Worm (Caenorhabditis elegans) whole organism, young adult: Measurements from ENCODE around the gene Y54G2A.36.

Experiments
- B0336.3 ChIP-seq: fragments of 200-800 bp; sonication (Bioruptor generic); IDR thresholded peaks from 2 replicates; pipeline ENCODE4 v1.3.6; 2022; ENCODE audit warnings: missing genetic modification characterization, missing compliant biosample characterization
- D2030.7 ChIP-seq: fragments of 200-800 bp; sonication (Bioruptor generic); IDR thresholded peaks from 2 replicates; pipeline ENCODE4 v1.3.6; 2022; ENCODE audit warnings: missing genetic modification reagents, missing genetic modification characterization, missing compliant biosample characterization
- F22D6.2 ChIP-seq: sonication (generic microtip); optimal IDR thresholded peaks from 2 replicates; lab custom pipeline; 2016; ENCODE audit warnings: mild to moderate bottlenecking, missing genetic modification characterization, missing compliant biosample characterization
- F23B12.7 ChIP-seq: sonication (generic microtip); optimal IDR thresholded peaks from 2 replicates; lab custom pipeline; 2017; ENCODE audit warnings: missing genetic modification characterization, mild to moderate bottlenecking, missing compliant biosample characterization, antibody characterized with exemption, moderate library complexity; ENCODE audit not compliant: insufficient read depth
- F33H1.4 ChIP-seq: fragments of 200-800 bp; sonication (Bioruptor generic); IDR thresholded peaks from 2 replicates; pipeline ENCODE4 v1.3.6; 2022; ENCODE audit warnings: missing genetic modification reagents, missing genetic modification characterization, missing compliant biosample characterization
- F39B2.1 ChIP-seq: fragments of 200-800 bp; sonication (Bioruptor generic); IDR thresholded peaks from 2 replicates; pipeline ENCODE4 v1.3.6; 2022; ENCODE audit warnings: missing genetic modification reagents, missing genetic modification characterization, missing compliant biosample characterization
- F49E8.2 ChIP-seq: sonication (generic microtip); optimal IDR thresholded peaks from 3 replicates; lab custom pipeline; 2017; ENCODE audit warnings: missing genetic modification characterization, mild to moderate bottlenecking, missing compliant biosample characterization, antibody characterized with exemption, moderate library complexity; ENCODE audit not compliant: insufficient read depth
- F55B11.4 ChIP-seq: sonication (generic microtip); optimal IDR thresholded peaks from 2 replicates; lab custom pipeline; 2016; ENCODE audit warnings: missing compliant biosample characterization, missing genetic modification characterization, borderline replicate concordance; ENCODE audit not compliant: insufficient read depth
- F57C9.4 ChIP-seq: sonication (generic microtip); optimal IDR thresholded peaks from 2 replicates; lab custom pipeline; 2017; ENCODE audit warnings: mild to moderate bottlenecking, missing genetic modification characterization, missing compliant biosample characterization
- T26A5.8 ChIP-seq: sonication (generic microtip); optimal IDR thresholded peaks from 2 replicates; lab custom pipeline; 2016; ENCODE audit warnings: missing genetic modification characterization, missing compliant biosample characterization
- Y53G8AR.9 ChIP-seq: fragments of 200-800 bp; sonication (Bioruptor generic); conservative IDR thresholded peaks from 2 replicates; pipeline ENCODE4 v1.3.6; 2022; ENCODE audit warnings: missing genetic modification reagents, missing genetic modification characterization, missing compliant biosample characterization
- ZK185.1 ChIP-seq: sonication (generic microtip); optimal IDR thresholded peaks from 2 replicates; lab custom pipeline; 2016; ENCODE audit warnings: mild to moderate bottlenecking, missing genetic modification characterization, missing compliant biosample characterization; ENCODE audit not compliant: poor library complexity, severe bottlenecking
- akir-1 ChIP-seq: fragments of 200-800 bp; sonication (Bioruptor generic); optimal IDR thresholded peaks from 2 replicates; lab custom pipeline; 2018; ENCODE audit warnings: mild to moderate bottlenecking, missing genetic modification characterization, moderate library complexity, missing compliant biosample characterization
- ama-1 ChIP-seq, 3 experiments: fragments of 150-350 bp in 1 of 3; sonication (generic microtip) in 2 of 3; optimal IDR thresholded peaks; 2 replicates each; lab custom pipeline; 2014 to 2018; ENCODE audit warnings: missing biosample characterization in 2 of 3, missing genetic modification characterization in 2 of 3, missing genetic modification reagents in 2 of 3
- atf-7 ChIP-seq: sonication (generic microtip); optimal IDR thresholded peaks from 2 replicates; lab custom pipeline; 2017; ENCODE audit warnings: mild to moderate bottlenecking, missing genetic modification characterization, missing compliant biosample characterization
- athp-1 ChIP-seq: sonication (generic microtip); optimal IDR thresholded peaks from 2 replicates; lab custom pipeline; 2017; ENCODE audit warnings: mild to moderate bottlenecking, missing genetic modification characterization, missing compliant biosample characterization
- attf-3 ChIP-seq: fragments of 200-800 bp; sonication (Bioruptor generic); conservative IDR thresholded peaks from 2 replicates; pipeline ENCODE4 v1.3.6; 2022; ENCODE audit warnings: missing genetic modification reagents, missing genetic modification characterization, missing compliant biosample characterization
- attf-5 ChIP-seq: fragments of 200-800 bp; sonication (Bioruptor generic); optimal IDR thresholded peaks from 2 replicates; lab custom pipeline; 2018; ENCODE audit warnings: mild to moderate bottlenecking, missing genetic modification characterization, missing compliant biosample characterization
- bed-1 ChIP-seq: fragments of 200-800 bp; sonication (Bioruptor generic); IDR thresholded peaks from 2 replicates; pipeline ENCODE4 v1.3.6; 2022; ENCODE audit warnings: missing genetic modification reagents, missing genetic modification characterization, missing compliant biosample characterization
- cebp-1 ChIP-seq, 2 experiments: fragments of 200-800 bp in 1 of 2; sonication (Bioruptor generic) in 1 of 2; sonication (generic microtip) in 1 of 2; IDR thresholded peaks in 1 of 2; optimal IDR thresholded peaks in 1 of 2; 2 replicates each; pipeline versions ENCODE4 v1.3.6 to Lab custom; 2017 to 2022; ENCODE audit warnings: missing compliant biosample characterization in 2 of 2, missing genetic modification characterization in 2 of 2, mild to moderate bottlenecking in 1 of 2, missing genetic modification reagents in 1 of 2, moderate library complexity in 1 of 2
- cebp-2 ChIP-seq: fragments of 200-800 bp; sonication (Bioruptor generic); IDR thresholded peaks from 2 replicates; pipeline ENCODE4 v1.3.6; 2022; ENCODE audit warnings: missing genetic modification characterization, missing compliant biosample characterization
- ceh-79 ChIP-seq: sonication (generic microtip); optimal IDR thresholded peaks from 2 replicates; lab custom pipeline; 2017; ENCODE audit warnings: mild to moderate bottlenecking, missing genetic modification characterization, missing compliant biosample characterization
- dox-1 ChIP-seq: fragments of 200-800 bp; sonication (Bioruptor generic); IDR thresholded peaks from 2 replicates; pipeline ENCODE4 v1.3.6; 2022; ENCODE audit warnings: missing genetic modification reagents, missing genetic modification characterization, missing compliant biosample characterization
- egrh-3 ChIP-seq: fragments of 200-800 bp; sonication (Bioruptor generic); IDR thresholded peaks from 2 replicates; pipeline ENCODE4 v1.3.6; 2022; ENCODE audit warnings: missing genetic modification reagents, missing genetic modification characterization, missing compliant biosample characterization
- ets-4 ChIP-seq: fragments of 200-800 bp; sonication (Bioruptor generic); optimal IDR thresholded peaks from 2 replicates; lab custom pipeline; 2018; ENCODE audit warnings: mild to moderate bottlenecking, missing genetic modification characterization, missing compliant biosample characterization
- fkh-3 ChIP-seq: sonication (generic microtip); optimal IDR thresholded peaks from 2 replicates; lab custom pipeline; 2016; ENCODE audit warnings: mild to moderate bottlenecking, missing genetic modification characterization, missing compliant biosample characterization
- hmg-1.2 ChIP-seq: fragments of 200-800 bp; sonication (Bioruptor generic); IDR thresholded peaks from 2 replicates; pipeline ENCODE4 v1.3.6; 2022; ENCODE audit warnings: missing genetic modification reagents, missing genetic modification characterization, missing compliant biosample characterization
- hrde-1 ChIP-seq: sonication (generic microtip); optimal IDR thresholded peaks from 2 replicates; lab custom pipeline; 2016; ENCODE audit warnings: missing genetic modification characterization, mild to moderate bottlenecking, missing compliant biosample characterization, moderate library complexity, missing genotype, missing genetic modification reagents, borderline replicate concordance
- hsf-1 ChIP-seq: fragments of 200-800 bp; sonication (Bioruptor generic); IDR thresholded peaks from 2 replicates; pipeline ENCODE4 v1.3.6; 2022; ENCODE audit warnings: missing genetic modification reagents, missing genetic modification characterization, missing compliant biosample characterization
- lag-1 ChIP-seq: fragments of 200-800 bp; sonication (Bioruptor generic); IDR thresholded peaks from 2 replicates; pipeline ENCODE4 v1.3.6; 2022; ENCODE audit warnings: missing genetic modification reagents, missing genetic modification characterization, missing compliant biosample characterization
- let-526 ChIP-seq: fragments of 200-800 bp; sonication (Bioruptor generic); IDR thresholded peaks from 2 replicates; pipeline ENCODE4 v1.3.6; 2022; ENCODE audit warnings: missing genetic modification reagents, missing genetic modification characterization, missing compliant biosample characterization
- madf-6 ChIP-seq: fragments of 200-800 bp; sonication (Bioruptor generic); IDR thresholded peaks from 2 replicates; pipeline ENCODE4 v1.3.6; 2022; ENCODE audit warnings: missing genetic modification reagents, missing genetic modification characterization, missing compliant biosample characterization
- mcd-1 ChIP-seq: fragments of 200-800 bp; sonication (Bioruptor generic); IDR thresholded peaks from 2 replicates; pipeline ENCODE4 v1.3.6; 2022; ENCODE audit warnings: missing genetic modification reagents, missing genetic modification characterization, missing compliant biosample characterization
- mel-28 ChIP-seq: sonication (generic microtip); optimal IDR thresholded peaks from 2 replicates; lab custom pipeline; 2016; ENCODE audit warnings: borderline replicate concordance, mild to moderate bottlenecking, missing genetic modification characterization, missing compliant biosample characterization
- snpc-1.1 ChIP-seq: sonication (generic microtip); optimal IDR thresholded peaks from 2 replicates; lab custom pipeline; 2017; ENCODE audit warnings: missing genetic modification characterization, mild to moderate bottlenecking, missing compliant biosample characterization, antibody characterized with exemption, moderate library complexity, missing genotype, missing genetic modification reagents; ENCODE audit not compliant: insufficient read depth
- sptf-2 ChIP-seq: fragments of 200-800 bp; sonication (Bioruptor generic); optimal IDR thresholded peaks from 2 replicates; lab custom pipeline; 2018; ENCODE audit warnings: mild to moderate bottlenecking, missing genetic modification characterization, missing compliant biosample characterization
- xnd-1 ChIP-seq: sonication (generic microtip); optimal IDR thresholded peaks from 2 replicates; lab custom pipeline; 2016; ENCODE audit warnings: missing genotype, missing genetic modification reagents, missing genetic modification characterization, missing compliant biosample characterization
- zfh-2 ChIP-seq: fragments of 200-800 bp; sonication (Bioruptor generic); conservative IDR thresholded peaks from 2 replicates; pipeline ENCODE4 v1.3.6; 2022; ENCODE audit warnings: missing genetic modification reagents, missing genetic modification characterization, missing compliant biosample characterization
- ztf-18 ChIP-seq: sonication (generic microtip); optimal IDR thresholded peaks from 2 replicates; lab custom pipeline; 2016; ENCODE audit warnings: missing genotype, mild to moderate bottlenecking, missing genetic modification characterization, missing compliant biosample characterization

The Y54G2A.36 gene

ce11 chrIV:2891535-2892233, 5.8 kb upstream of the Y54G2A.36 start:
- TF ChIP-seq F39B2.1 (no peak), dox-1 (GFP tag; lab: Robert Waterston, UW) (no peak), hrde-1 (tag; lab: Kevin White, UChicago) (peak; percentile 56), mcd-1 (GFP tag; lab: Robert Waterston, UW) (0 out of 2 replicates have a peak, but pooled peaks have one; percentile 18), madf-6 (peak; percentile 35; the same call in 1 of the 2 replicates), Y53G8AR.9 (no peak), D2030.7 (GFP tag; lab: Robert Waterston, UW) (0 out of 2 replicates have a peak, but pooled peaks have one; percentile 8), ZK185.1 (tag; lab: Kevin White, UChicago) (no peak), attf-3 (0 out of 2 replicates have a peak, but pooled peaks have one; percentile 31), ets-4 (GFP tag; lab: Kevin White, UChicago) (peak; percentile 29), hmg-1.2 (0 out of 2 replicates have a peak, but pooled peaks have one; percentile 16), let-526 (GFP tag; lab: Robert Waterston, UW) (no peak), ama-1 (optimal IDR thresholded peaks at IDR 0.05; lab: Kevin White, UChicago) (no peak), ama-1 (GFP tag; optimal IDR thresholded peaks at IDR 0.05; lab: Kevin White, UChicago) (peak in 1 of 2 experiments; percentile 49), ceh-79 (peak; percentile 85), lag-1 (no peak), F57C9.4 (tag; lab: Kevin White, UChicago) (no peak), F23B12.7 (peak; percentile 1), fkh-3 (tag; lab: Kevin White, UChicago) (peak; percentile 49), athp-1 (tag; lab: Kevin White, UChicago) (peak; percentile 33), hsf-1 (GFP tag; lab: Robert Waterston, UW) (peak; percentile 14; the same call in 1 of the 2 replicates), B0336.3 (GFP tag; lab: Robert Waterston, UW) (peak; percentile 68), mel-28 (tag; lab: Kevin White, UChicago) (no peak), cebp-2 (GFP tag; lab: Robert Waterston, UW) (0 out of 2 replicates have a peak, but pooled peaks have one; percentile 75), akir-1 (GFP tag; lab: Kevin White, UChicago) (no peak), snpc-1.1 (tag; lab: Kevin White, UChicago) (no peak), zfh-2 (GFP tag; lab: Robert Waterston, UW) (peak; percentile 64), F22D6.2 (tag; lab: Kevin White, UChicago) (no peak), sptf-2 (GFP tag; lab: Kevin White, UChicago) (no peak), F55B11.4 (tag; lab: Kevin White, UChicago) (no peak), ztf-18 (tag; lab: Kevin White, UChicago) (peak; percentile 0), atf-7 (tag; lab: Kevin White, UChicago) (no peak), F49E8.2 (tag; lab: Kevin White, UChicago) (peak; percentile 43), attf-5 (GFP tag; lab: Kevin White, UChicago) (peak; percentile 16), bed-1 (GFP tag; lab: Robert Waterston, UW) (no peak), cebp-1 (GFP tag; IDR thresholded peaks at IDR 0.05; lab: Robert Waterston, UW) (no peak), cebp-1 (tag; optimal IDR thresholded peaks at IDR 0.05; lab: Kevin White, UChicago) (peak; percentile 19), egrh-3 (GFP tag; lab: Robert Waterston, UW) (peak; percentile 6; the same call in 1 of the 2 replicates), xnd-1 (tag; lab: Kevin White, UChicago) (peak; percentile 3), F33H1.4 (GFP tag; lab: Robert Waterston, UW) (no peak), T26A5.8 (tag; lab: Kevin White, UChicago) (no peak)
